Worm (Caenorhabditis elegans): Measurements from ENCODE around the gene M163.11.

DNA sequence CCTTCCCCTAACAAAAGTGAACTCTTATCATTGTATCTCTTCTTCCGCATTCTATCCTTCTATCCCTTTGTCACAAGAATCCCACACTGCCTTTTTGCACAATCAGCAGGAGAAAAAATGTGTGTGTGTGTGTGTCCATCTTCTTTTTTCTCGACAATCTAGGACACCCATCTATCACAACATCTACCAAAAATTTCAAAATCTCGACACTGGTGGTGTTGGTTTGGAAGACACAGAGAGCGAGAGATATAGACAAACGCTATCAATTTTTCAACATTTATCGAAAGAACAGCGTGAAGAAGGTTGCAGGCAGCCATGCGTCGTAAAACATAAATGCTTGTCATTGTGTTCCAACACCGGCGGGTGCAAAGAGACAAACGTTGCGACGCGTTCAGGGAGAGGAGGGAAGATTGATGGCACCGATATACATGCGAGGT lies 29.7 kb downstream of the M163.11 start:
- no peak for TF ChIP-seq nhr-237 (tag; optimal IDR thresholded peaks at IDR 0.05)
- no peak for TF ChIP-seq ama-1 (optimal IDR thresholded peaks at IDR 0.05)
- TF ChIP-seq dve-1 (tag; optimal IDR thresholded peaks at IDR 0.05; ENCODE audit: insufficient read depth) = peak; percentile 45
- no peak for TF ChIP-seq fos-1 (tag; optimal IDR thresholded peaks at IDR 0.05)
- TF ChIP-seq ztf-11 (tag; optimal IDR thresholded peaks at IDR 0.05) = no peak

Measured in whole organism, L4 larva.